Fruit fly (Drosophila melanogaster): Measurements from ENCODE around the gene CG2116.

The CG2116 gene

DNA sequence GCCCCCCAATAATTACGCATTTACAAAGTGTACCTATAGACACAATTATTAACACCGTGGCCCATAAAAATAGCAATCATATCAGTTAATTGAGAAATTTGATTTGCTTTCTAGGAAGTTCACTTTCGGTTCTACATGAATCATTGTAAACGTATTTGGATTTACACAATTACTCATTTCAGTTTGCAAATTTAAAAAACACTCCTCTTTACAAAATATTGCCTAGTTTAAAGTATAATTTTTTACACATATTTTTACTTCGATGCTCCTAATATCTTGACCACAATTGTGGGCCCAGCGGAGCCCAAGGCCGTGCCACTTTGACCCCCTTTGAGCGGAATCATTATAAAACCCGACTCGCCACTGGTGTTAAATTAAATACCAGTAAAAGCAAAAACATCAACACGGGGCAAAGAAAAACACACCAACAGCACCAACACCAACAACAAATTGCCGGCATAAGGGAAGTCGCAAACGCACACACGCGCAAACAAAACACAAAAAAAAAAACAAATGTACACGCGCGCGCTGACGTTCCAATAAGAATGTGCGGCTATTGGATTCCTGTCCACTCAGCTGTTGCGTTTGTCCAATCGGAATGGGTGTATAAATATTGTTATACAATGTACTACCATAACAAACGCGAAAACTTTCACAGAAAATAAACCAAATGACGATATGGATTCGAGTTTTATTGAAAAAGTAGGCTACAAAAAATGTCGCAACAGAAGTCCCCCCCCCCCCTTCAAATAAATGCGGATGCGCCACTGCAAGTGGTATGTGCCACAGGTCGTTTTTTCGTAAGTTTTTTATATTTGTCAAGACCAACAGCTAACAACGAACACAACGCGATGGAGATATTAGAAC lies 14.9 kb upstream of the CG2116 start (continued):
- TF ChIP-seq CG8281 (tag; optimal IDR thresholded peaks at IDR 0.05) = no peak
- peak; percentile 24 for TF ChIP-seq CG1602 (GFP tag; optimal IDR thresholded peaks at IDR 0.05)
- TF ChIP-seq pita (GFP tag; optimal IDR thresholded peaks at IDR 0.05) = no peak
- TF ChIP-seq phol (tag; optimal IDR thresholded peaks at IDR 0.05) = peak; percentile 55
- TF ChIP-seq salm (tag; optimal IDR thresholded peaks at IDR 0.05) = peak; percentile 12
- TF ChIP-seq bab2 (GFP tag; optimal IDR thresholded peaks at IDR 0.05) = peak; percentile 39
- TF ChIP-seq E2f2 (GFP tag; IDR thresholded peaks at IDR 0.05) = peak; percentile 38; the same call in 1 of the 2 replicates
- no peak for TF ChIP-seq ro (GFP tag; IDR thresholded peaks at IDR 0.05)
- TF ChIP-seq grn (GFP tag; optimal IDR thresholded peaks at IDR 0.05) = no peak
- TF ChIP-seq kni (GFP tag; optimal IDR thresholded peaks at IDR 0.05) = peak; percentile 11
- TF ChIP-seq Hr51 (GFP tag; optimal IDR thresholded peaks at IDR 0.05) = peak; percentile 15 to 77
- peak; percentile 70 for TF ChIP-seq Atf6 (GFP tag; IDR thresholded peaks at IDR 0.05)
- peak; percentile 3 for TF ChIP-seq Sry-δ (GFP tag; optimal IDR thresholded peaks at IDR 0.05)
- peak; percentile 77 for TF ChIP-seq CG6765 (GFP tag; optimal IDR thresholded peaks at IDR 0.05)
- TF ChIP-seq nau (GFP tag; optimal IDR thresholded peaks at IDR 0.05) = peak; percentile 13
- TF ChIP-seq BEAF-32 (GFP tag; optimal IDR thresholded peaks at IDR 0.05) = no peak
- peak; percentile 26 for TF ChIP-seq tx (GFP tag; optimal IDR thresholded peaks at IDR 0.05)
- TF ChIP-seq CG6854 (GFP tag; optimal IDR thresholded peaks at IDR 0.05) = peak; percentile 59
- no peak for TF ChIP-seq CG17802 (tag; optimal IDR thresholded peaks at IDR 0.05)
- TF ChIP-seq rib (GFP tag; IDR thresholded peaks at IDR 0.05) = no peak
- no peak for TF ChIP-seq fd102C (GFP tag; optimal IDR thresholded peaks at IDR 0.05)
- TF ChIP-seq Rfx (GFP tag; IDR thresholded peaks at IDR 0.05) = peak; percentile 74
- 0 out of 2 replicates have a peak, but pooled peaks have one; percentile 45 for TF ChIP-seq CG32767 (GFP tag; IDR thresholded peaks at IDR 0.05)
- TF ChIP-seq sob (GFP tag; IDR thresholded peaks at IDR 0.05) = peak; percentile 62
- TF ChIP-seq toy (GFP tag; IDR thresholded peaks at IDR 0.05) = no peak
- peak; percentile 65 for TF ChIP-seq CG7786 (GFP tag; optimal IDR thresholded peaks at IDR 0.05)
- TF ChIP-seq tll (GFP tag; optimal IDR thresholded peaks at IDR 0.05) = no peak
- TF ChIP-seq tna (GFP tag; IDR thresholded peaks at IDR 0.05; ENCODE audit: partially characterized antibody) = no peak
- peak; percentile 57 for TF ChIP-seq CG10543 (GFP tag; optimal IDR thresholded peaks at IDR 0.05)
- TF ChIP-seq Dll (GFP tag; IDR thresholded peaks at IDR 0.05; ENCODE audit: partially characterized antibody) = no peak
- no peak for TF ChIP-seq YL-1 (GFP tag; optimal IDR thresholded peaks at IDR 0.05)
- TF ChIP-seq gsb-n (tag; optimal IDR thresholded peaks at IDR 0.05) = no peak
- peak; percentile 62 for TF ChIP-seq CG17359 (tag; optimal IDR thresholded peaks at IDR 0.05)
- TF ChIP-seq MTF-1 (GFP tag; optimal IDR thresholded peaks at IDR 0.05; ENCODE audit: borderline replicate concordance) = no peak
- peak; percentile 42 for TF ChIP-seq CG6689 (GFP tag; IDR thresholded peaks at IDR 0.05)
- TF ChIP-seq trem (tag; optimal IDR thresholded peaks at IDR 0.05) = peak; percentile 5
- peak; percentile 48 for TF ChIP-seq B-H2 (GFP tag; optimal IDR thresholded peaks at IDR 0.05)
- TF ChIP-seq Optix (GFP tag; IDR thresholded peaks at IDR 0.05) = no peak
- TF ChIP-seq CG3838 (GFP tag; optimal IDR thresholded peaks at IDR 0.05) = no peak
- TF ChIP-seq Hr3 (GFP tag; optimal IDR thresholded peaks at IDR 0.05) = no peak
- peak; percentile 46 for TF ChIP-seq CG9437 (GFP tag; optimal IDR thresholded peaks at IDR 0.05)
- no peak for TF ChIP-seq CG6791 (GFP tag; IDR thresholded peaks at IDR 0.05; ENCODE audit: partially characterized antibody)
- TF ChIP-seq B-H1 (GFP tag; IDR thresholded peaks at IDR 0.05) = peak; percentile 36; the same call in 2 of the 3 replicates
- TF ChIP-seq Nf-YB (GFP tag; optimal IDR thresholded peaks at IDR 0.05) = no peak
- TF ChIP-seq al (GFP tag; IDR thresholded peaks at IDR 0.05) = peak; percentile 57
- TF ChIP-seq CG9609 (GFP tag; optimal IDR thresholded peaks at IDR 0.05) = peak; percentile 43
- peak; percentile 13 for TF ChIP-seq repo (GFP tag; optimal IDR thresholded peaks at IDR 0.05)
- TF ChIP-seq row (GFP tag; IDR thresholded peaks at IDR 0.05) = peak; percentile 76
